Fruit fly (Drosophila melanogaster): Measurements from ENCODE around the gene CG13693.

dm6 chr2L:219441-220033 is 12.8 kb upstream of the CG13693 start:
- TF ChIP-seq CG14711 (tag; optimal IDR thresholded peaks at IDR 0.05) (no peak), CG1620 (GFP tag; optimal IDR thresholded peaks at IDR 0.05) (no peak), CG7045 (GFP tag; optimal IDR thresholded peaks at IDR 0.05) (no peak), tj (GFP tag; optimal IDR thresholded peaks at IDR 0.05) (no peak), CG12768 (GFP tag; optimal IDR thresholded peaks at IDR 0.05) (no peak), Mnt (GFP tag; optimal IDR thresholded peaks at IDR 0.05) (no peak), kay (GFP tag; ENCODE audit: borderline replicate concordance) (no peak), bab1 (GFP tag; optimal IDR thresholded peaks at IDR 0.05) (no peak), CG7101 (tag; optimal IDR thresholded peaks at IDR 0.05) (no peak), CG5204 (GFP tag; optimal IDR thresholded peaks at IDR 0.05) (no peak), Crg-1 (GFP tag; optimal IDR thresholded peaks at IDR 0.05) (no peak), ovo (GFP tag; optimal IDR thresholded peaks at IDR 0.05) (no peak), CG11617 (GFP tag; optimal IDR thresholded peaks at IDR 0.05) (no peak)
